Worm (Caenorhabditis elegans): ENCODE data around the gene kin-16.

DNA sequence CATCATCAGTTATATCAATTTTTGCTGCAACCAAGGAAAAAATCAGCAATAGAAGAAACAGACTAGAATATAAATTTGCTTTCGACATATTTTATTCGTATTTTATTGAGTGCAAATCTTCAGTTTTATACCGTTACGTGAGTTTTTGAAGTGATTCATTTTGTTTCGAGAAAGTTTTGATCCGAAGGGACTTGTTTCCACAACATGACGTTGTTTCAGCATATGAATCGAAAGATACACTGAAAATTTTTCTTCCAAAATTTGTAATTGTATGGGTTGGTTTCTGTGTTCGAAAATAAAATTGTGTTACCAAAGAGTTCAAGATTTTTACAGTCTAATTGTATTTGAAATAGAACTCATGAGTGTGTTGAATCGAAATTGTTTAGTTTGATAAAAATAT, 44.1 kb upstream of the kin-16 start, which contains the start of gene T19H5.7:
- TF ChIP-seq skn-1 (tag; optimal IDR thresholded peaks at IDR 0.05) (no peak), ceh-9 (tag; optimal IDR thresholded peaks at IDR 0.05) (no peak), ama-1 (optimal IDR thresholded peaks at IDR 0.05) (no peak), egl-5 (tag; optimal IDR thresholded peaks at IDR 0.05) (no peak)

Measured in whole organism, L3 larva.